Fruit fly (Drosophila melanogaster): ENCODE data around the gene Keap1.

Keap1 gene

dm6 chr3R:17054528-17054927 is 25.2 kb downstream of the Keap1 start:
- TF ChIP-seq sage (GFP tag; optimal IDR thresholded peaks at IDR 0.05) = no peak
- no peak for TF ChIP-seq Jra (GFP tag; optimal IDR thresholded peaks at IDR 0.05)

dm6 chr3R:17053415-17054177 is 26.1 kb downstream of the Keap1 start, which contains the start of gene Dad:
Gene Dad, plus strand, starts transcription at chr3R:17054007.
- TF ChIP-seq lola (GFP tag; optimal IDR thresholded peaks at IDR 0.05) (no peak), CG9705 (GFP tag; optimal IDR thresholded peaks at IDR 0.05) (no peak), psq (GFP tag; optimal IDR thresholded peaks at IDR 0.05) (no peak), Myc (optimal IDR thresholded peaks at IDR 0.05) (no peak), HLH106 (tag; optimal IDR thresholded peaks at IDR 0.05) (peak; percentile 55), foxo (GFP tag; optimal IDR thresholded peaks at IDR 0.05) (peak in 1 of 2 experiments; percentile 71), dl (GFP tag; optimal IDR thresholded peaks at IDR 0.05; ENCODE audit: insufficient read depth in 1 of 2, partially characterized antibody in 2 of 2) (peak; percentile 53 to 70), OdsH (GFP tag; optimal IDR thresholded peaks at IDR 0.05) (peak; percentile 49), dsf (GFP tag; optimal IDR thresholded peaks at IDR 0.05; ENCODE audit: borderline replicate concordance) (no peak), Abd-B (GFP tag; optimal IDR thresholded peaks at IDR 0.05) (no peak), Hnf4 (GFP tag; optimal IDR thresholded peaks at IDR 0.05) (peak; percentile 48), Vsx2 (GFP tag; optimal IDR thresholded peaks at IDR 0.05; ENCODE audit: partially characterized antibody) (peak; percentile 20), N (GFP tag; optimal IDR thresholded peaks at IDR 0.05) (no peak), tai (GFP tag; optimal IDR thresholded peaks at IDR 0.05) (peak; percentile 55), CrebA (GFP tag; optimal IDR thresholded peaks at IDR 0.05; ENCODE audit: borderline replicate concordance) (peak; percentile 8), Mio (GFP tag; optimal IDR thresholded peaks at IDR 0.05) (no peak), h (GFP tag; optimal IDR thresholded peaks at IDR 0.05) (peak; percentile 83), brk (GFP tag; optimal IDR thresholded peaks at IDR 0.05) (peak; percentile 64), ey (GFP tag; optimal IDR thresholded peaks at IDR 0.05) (peak; percentile 49), jim (GFP tag; optimal IDR thresholded peaks at IDR 0.05) (no peak), GATAd (GFP tag; optimal IDR thresholded peaks at IDR 0.05) (no peak), Rel (GFP tag; optimal IDR thresholded peaks at IDR 0.05) (peak; percentile 10), Rel (tag; optimal IDR thresholded peaks at IDR 0.05) (peak; percentile 8), sv (GFP tag; optimal IDR thresholded peaks at IDR 0.05) (no peak), pan (optimal IDR thresholded peaks at IDR 0.05) (no peak), Hr78 (GFP tag; optimal IDR thresholded peaks at IDR 0.05) (no peak), Sp1 (GFP tag; optimal IDR thresholded peaks at IDR 0.05) (peak; percentile 34), br (GFP tag; optimal IDR thresholded peaks at IDR 0.05) (peak; percentile 75), usp (GFP tag; optimal IDR thresholded peaks at IDR 0.05) (no peak), Dif (GFP tag; optimal IDR thresholded peaks at IDR 0.05; ENCODE audit: partially characterized antibody) (peak; percentile 66), woc (GFP tag; optimal IDR thresholded peaks at IDR 0.05) (no peak), Jra (GFP tag; optimal IDR thresholded peaks at IDR 0.05) (no peak), sage (GFP tag; optimal IDR thresholded peaks at IDR 0.05) (peak; percentile 49), rgr (GFP tag; optimal IDR thresholded peaks at IDR 0.05) (peak; percentile 78), dmrt93B (GFP tag; optimal IDR thresholded peaks at IDR 0.05) (no peak), fru (GFP tag; optimal IDR thresholded peaks at IDR 0.05) (peak; percentile 69), CG32264 (GFP tag; optimal IDR thresholded peaks at IDR 0.05) (peak; percentile 1), Hr83 (GFP tag; optimal IDR thresholded peaks at IDR 0.05; ENCODE audit: poor library complexity, severe bottlenecking) (peak; percentile 51), Dfd (GFP tag; optimal IDR thresholded peaks at IDR 0.05) (no peak)
